Worm (Caenorhabditis elegans) whole organism, L4 larva: ENCODE results near the gene Y55F3AM.9.

Experiments
- F10B5.3 ChIP-seq: sonication (generic microtip); optimal IDR thresholded peaks from 2 replicates; lab custom pipeline; 2016; ENCODE audit warnings: mild to moderate bottlenecking, missing genetic modification characterization, missing compliant biosample characterization
- F37D6.2 ChIP-seq: sonication (generic microtip); optimal IDR thresholded peaks from 2 replicates; lab custom pipeline; 2016; ENCODE audit warnings: mild to moderate bottlenecking, missing genetic modification characterization, missing compliant biosample characterization
- F49E8.2 ChIP-seq: sonication (generic microtip); optimal IDR thresholded peaks from 2 replicates; lab custom pipeline; 2016; ENCODE audit warnings: missing compliant biosample characterization, mild to moderate bottlenecking, missing genetic modification characterization, borderline replicate concordance
- R02D3.7 ChIP-seq: fragments of 150-350 bp; sonication (generic microtip); optimal IDR thresholded peaks from 3 replicates; lab custom pipeline; 2014; ENCODE audit warnings: missing biosample characterization, missing genetic modification characterization
- T26A8.4 ChIP-seq: fragments of 200-800 bp; sonication (Bioruptor generic); IDR thresholded peaks from 2 replicates; pipeline ENCODE4 v1.3.6; 2022; ENCODE audit warnings: missing genetic modification characterization, missing compliant biosample characterization
- Y105C5A.15 ChIP-seq: fragments of 200-800 bp; sonication (Bioruptor generic); IDR thresholded peaks from 2 replicates; pipeline ENCODE4 v1.3.6; 2022; ENCODE audit warnings: missing genetic modification characterization, missing compliant biosample characterization
- Y5F2A.4 ChIP-seq: fragments of 200-800 bp; sonication (Bioruptor generic); optimal IDR thresholded peaks from 2 replicates; lab custom pipeline; 2018; ENCODE audit warnings: mild to moderate bottlenecking, missing genetic modification characterization, missing compliant biosample characterization
- aly-2 ChIP-seq: sonication (generic microtip); optimal IDR thresholded peaks from 2 replicates; lab custom pipeline; 2018; ENCODE audit warnings: missing biosample characterization, missing genetic modification characterization
- ceh-20 ChIP-seq: fragments of 200-800 bp; sonication (Bioruptor generic); IDR thresholded peaks from 2 replicates; pipeline ENCODE4 v1.3.6; 2022; ENCODE audit warnings: missing genetic modification reagents, missing genetic modification characterization, missing compliant biosample characterization
- ceh-32 ChIP-seq: sonication (generic microtip); optimal IDR thresholded peaks from 2 replicates; lab custom pipeline; 2016; ENCODE audit warnings: mild to moderate bottlenecking, missing genetic modification characterization, missing compliant biosample characterization; ENCODE audit not compliant: poor library complexity
- ceh-44 ChIP-seq: fragments of 200-800 bp; sonication (Bioruptor generic); IDR thresholded peaks from 2 replicates; pipeline ENCODE4 v1.3.6; 2022; ENCODE audit warnings: missing genetic modification reagents, missing genetic modification characterization, missing compliant biosample characterization
- ceh-82 ChIP-seq: sonication (generic microtip); optimal IDR thresholded peaks from 2 replicates; lab custom pipeline; 2017; ENCODE audit warnings: missing biosample characterization, missing genetic modification characterization
- cey-2 ChIP-seq: sonication (generic microtip); optimal IDR thresholded peaks from 3 replicates; lab custom pipeline; 2017; ENCODE audit warnings: missing genetic modification characterization, mild to moderate bottlenecking, missing compliant biosample characterization, antibody characterized with exemption, borderline replicate concordance; ENCODE audit not compliant: insufficient read depth
- daf-12 ChIP-seq: fragments of 150-350 bp; optimal IDR thresholded peaks from 2 replicates; lab custom pipeline; 2014; ENCODE audit warnings: missing biosample characterization, missing genetic modification reagents, missing genetic modification characterization
- daf-16 ChIP-seq, 3 experiments: sonication (generic microtip); optimal IDR thresholded peaks; 2 replicates each; lab custom pipeline; 2016 to 2017; ENCODE audit warnings: missing genetic modification characterization in 3 of 3, missing genetic modification reagents in 3 of 3, mild to moderate bottlenecking in 2 of 3, missing compliant biosample characterization in 2 of 3, missing biosample characterization in 1 of 3, moderate library complexity in 1 of 3
- dmd-6 ChIP-seq: fragments of 200-800 bp; sonication (Bioruptor generic); IDR thresholded peaks from 2 replicates; pipeline ENCODE4 v1.3.6; 2022; ENCODE audit warnings: missing genetic modification reagents, missing genetic modification characterization, missing compliant biosample characterization
- dmd-9 ChIP-seq: fragments of 200-800 bp; sonication (Bioruptor generic); IDR thresholded peaks from 2 replicates; pipeline ENCODE4 v1.3.6; 2022; ENCODE audit warnings: missing genetic modification reagents, missing genetic modification characterization, missing compliant biosample characterization
- dpl-1 ChIP-seq: fragments of 150-350 bp; optimal IDR thresholded peaks from 2 replicates; lab custom pipeline; 2014; ENCODE audit warnings: missing biosample characterization, missing genetic modification reagents, missing genetic modification characterization
- dve-1 ChIP-seq: sonication (generic microtip); optimal IDR thresholded peaks from 2 replicates; lab custom pipeline; 2017; ENCODE audit warnings: antibody characterized with exemption, mild to moderate bottlenecking, missing genetic modification characterization, missing compliant biosample characterization; ENCODE audit not compliant: insufficient read depth
- egl-43 ChIP-seq: fragments of 200-800 bp; sonication (Bioruptor generic); IDR thresholded peaks from 2 replicates; pipeline ENCODE4 v1.3.6; 2022; ENCODE audit warnings: missing genetic modification reagents, missing genetic modification characterization, missing compliant biosample characterization
- hif-1 ChIP-seq, 2 experiments: sonication (generic microtip); optimal IDR thresholded peaks; 2 replicates each; lab custom pipeline; 2016 to 2017; ENCODE audit warnings: missing compliant biosample characterization in 2 of 2, missing genetic modification characterization in 2 of 2, missing genetic modification reagents in 2 of 2, missing genotype in 2 of 2, mild to moderate bottlenecking in 1 of 2
- hlh-11 ChIP-seq: fragments of 200-800 bp; sonication (Bioruptor generic); optimal IDR thresholded peaks from 2 replicates; lab custom pipeline; 2018; ENCODE audit warnings: mild to moderate bottlenecking, missing genetic modification characterization, missing compliant biosample characterization
- lin-1 ChIP-seq: fragments of 200-800 bp; sonication (Bioruptor generic); IDR thresholded peaks from 2 replicates; pipeline ENCODE4 v1.3.6; 2022; ENCODE audit warnings: missing genetic modification reagents, missing genetic modification characterization, missing compliant biosample characterization
- lin-13 ChIP-seq: fragments of 150-350 bp; optimal IDR thresholded peaks from 2 replicates; lab custom pipeline; 2014; ENCODE audit warnings: missing biosample characterization, missing genetic modification reagents, missing genetic modification characterization
- lin-29 ChIP-seq: fragments of 200-800 bp; sonication (Bioruptor generic); IDR thresholded peaks from 2 replicates; pipeline ENCODE4 v1.3.6; 2022; ENCODE audit warnings: missing genetic modification reagents, missing genetic modification characterization, missing compliant biosample characterization
- lin-38 ChIP-seq: fragments of 200-800 bp; sonication (Bioruptor generic); IDR thresholded peaks from 2 replicates; pipeline ENCODE4 v1.3.6; 2022; ENCODE audit warnings: missing genetic modification reagents, missing genetic modification characterization, missing compliant biosample characterization
- lin-39 ChIP-seq: fragments of 150-350 bp; optimal IDR thresholded peaks from 2 replicates; lab custom pipeline; 2014; ENCODE audit warnings: missing biosample characterization, missing genetic modification reagents, missing genetic modification characterization
- lir-3 ChIP-seq: sonication (generic microtip); optimal IDR thresholded peaks from 2 replicates; lab custom pipeline; 2016; ENCODE audit warnings: mild to moderate bottlenecking, missing genetic modification characterization, missing compliant biosample characterization
- lsy-2 ChIP-seq, 2 experiments: fragments of 150-350 bp in 1 of 2; sonication (generic microtip) in 1 of 2; optimal IDR thresholded peaks; 2 replicates each; lab custom pipeline; 2014 to 2017; ENCODE audit warnings: missing biosample characterization in 2 of 2, missing genetic modification characterization in 2 of 2
- mes-2 ChIP-seq: sonication (generic microtip); optimal IDR thresholded peaks from 2 replicates; lab custom pipeline; 2016; ENCODE audit warnings: missing genotype, mild to moderate bottlenecking, missing genetic modification characterization, missing compliant biosample characterization; ENCODE audit not compliant: poor library complexity, severe bottlenecking
- mxl-3 ChIP-seq: fragments of 200-800 bp; sonication (Bioruptor generic); optimal IDR thresholded peaks from 2 replicates; lab custom pipeline; 2018; ENCODE audit warnings: mild to moderate bottlenecking, missing genetic modification characterization, missing compliant biosample characterization
- nhr-11 ChIP-seq: fragments of 150-350 bp; optimal IDR thresholded peaks from 2 replicates; lab custom pipeline; 2014; ENCODE audit warnings: missing biosample characterization, missing genetic modification characterization
- nhr-237 ChIP-seq: sonication (generic microtip); optimal IDR thresholded peaks from 2 replicates; lab custom pipeline; 2017; ENCODE audit warnings: missing biosample characterization, missing genetic modification characterization
- nhr-25 ChIP-seq: sonication (generic microtip); optimal IDR thresholded peaks from 2 replicates; lab custom pipeline; 2017; ENCODE audit warnings: missing genetic modification characterization, mild to moderate bottlenecking, missing compliant biosample characterization, antibody characterized with exemption, moderate library complexity, borderline replicate concordance; ENCODE audit not compliant: insufficient read depth
- nhr-42 ChIP-seq: fragments of 200-800 bp; sonication (Bioruptor generic); IDR thresholded peaks from 2 replicates; pipeline ENCODE4 v1.3.6; 2022; ENCODE audit warnings: missing genetic modification characterization, missing compliant biosample characterization
- nhr-76 ChIP-seq: fragments of 150-350 bp; optimal IDR thresholded peaks from 2 replicates; lab custom pipeline; 2014; ENCODE audit warnings: missing biosample characterization, missing genetic modification characterization
- pha-4 ChIP-seq, 2 experiments: fragments of 150-350 bp in 1 of 2; fragments of 200-800 bp in 1 of 2; sonication (Bioruptor generic) in 1 of 2; IDR thresholded peaks in 1 of 2; optimal IDR thresholded peaks in 1 of 2; 2 replicates each; pipeline versions ENCODE4 v1.3.6 to Lab custom; 2014 to 2022; ENCODE audit warnings: missing genetic modification characterization in 2 of 2, missing genetic modification reagents in 2 of 2, missing biosample characterization in 1 of 2, missing compliant biosample characterization in 1 of 2
- php-3 ChIP-seq: fragments of 200-800 bp; sonication (Bioruptor generic); IDR thresholded peaks from 2 replicates; pipeline ENCODE4 v1.3.6; 2022; ENCODE audit warnings: missing genetic modification reagents, missing genetic modification characterization, missing compliant biosample characterization
- set-16 ChIP-seq: fragments of 200-800 bp; sonication (Bioruptor generic); IDR thresholded peaks from 2 replicates; pipeline ENCODE4 v1.3.6; 2022; ENCODE audit warnings: missing genetic modification reagents, missing genetic modification characterization, missing compliant biosample characterization
- spr-1 ChIP-seq: sonication (generic microtip); optimal IDR thresholded peaks from 2 replicates; lab custom pipeline; 2016; ENCODE audit warnings: mild to moderate bottlenecking, missing genetic modification characterization, missing compliant biosample characterization
- spr-3 ChIP-seq: fragments of 200-800 bp; sonication (Bioruptor generic); optimal IDR thresholded peaks from 2 replicates; lab custom pipeline; 2018; ENCODE audit warnings: mild to moderate bottlenecking, missing genetic modification characterization, missing compliant biosample characterization
- tra-1 ChIP-seq: fragments of 200-800 bp; sonication (Bioruptor generic); IDR thresholded peaks from 2 replicates; pipeline ENCODE4 v1.3.6; 2022; ENCODE audit warnings: missing genetic modification reagents, missing genetic modification characterization, missing compliant biosample characterization
- unc-130 ChIP-seq: sonication (generic microtip); optimal IDR thresholded peaks from 2 replicates; lab custom pipeline; 2016; ENCODE audit warnings: missing genetic modification reagents, missing genetic modification characterization, missing compliant biosample characterization
- unc-39 ChIP-seq: sonication (generic microtip); optimal IDR thresholded peaks from 2 replicates; lab custom pipeline; 2017; ENCODE audit warnings: missing biosample characterization, missing genetic modification characterization
- unc-62 ChIP-seq, 3 experiments: fragments of 150-350 bp in 1 of 3; sonication (generic microtip); optimal IDR thresholded peaks in 2 of 3; peaks in 1 of 3; 1 replicate in 1 of 3; 2 replicates in 2 of 3; lab custom pipeline; 2014 to 2017; ENCODE audit warnings: missing biosample characterization in 3 of 3, missing genetic modification characterization in 3 of 3, missing genetic modification reagents in 3 of 3, missing genotype in 1 of 3
- vab-7 ChIP-seq: fragments of 200-800 bp; sonication (Bioruptor generic); IDR thresholded peaks from 2 replicates; pipeline ENCODE4 v1.3.6; 2022; ENCODE audit warnings: missing genetic modification reagents, missing genetic modification characterization, missing compliant biosample characterization
- zfp-2 ChIP-seq: sonication (generic microtip); optimal IDR thresholded peaks from 2 replicates; lab custom pipeline; 2016; ENCODE audit warnings: mild to moderate bottlenecking, missing genetic modification characterization, missing compliant biosample characterization
- zip-11 ChIP-seq: fragments of 200-800 bp; sonication (Bioruptor generic); IDR thresholded peaks from 2 replicates; pipeline ENCODE4 v1.3.6; 2022; ENCODE audit warnings: missing genetic modification characterization, missing compliant biosample characterization

Y55F3AM.9 gene

ce11 chrIV:1035108-1035507 is 25.6 kb upstream of the Y55F3AM.9 start:
- TF ChIP-seq lin-38 (GFP tag; lab: Robert Waterston, UW), result no peak
- TF ChIP-seq F49E8.2 (tag; lab: Kevin White, UChicago), result no peak
- no peak for TF ChIP-seq dmd-9 (GFP tag; lab: Robert Waterston, UW)
- TF ChIP-seq dmd-6, result peak; percentile 73
- no peak for TF ChIP-seq F37D6.2 (tag; lab: Kevin White, UChicago)
- no peak for TF ChIP-seq zfp-2
- no peak for TF ChIP-seq zip-11 (GFP tag; lab: Robert Waterston, UW)
- no peak for TF ChIP-seq nhr-76 (tag; lab: Kevin White, UChicago)
- no peak for TF ChIP-seq nhr-42 (GFP tag; lab: Robert Waterston, UW)
- no peak for TF ChIP-seq ceh-44
- TF ChIP-seq daf-12 (tag; lab: Kevin White, UChicago), result no peak
- no peak for TF ChIP-seq php-3 (GFP tag; lab: Robert Waterston, UW)
- TF ChIP-seq nhr-11 (tag; lab: Kevin White, UChicago), result no peak
- TF ChIP-seq tra-1 (GFP tag; lab: Robert Waterston, UW), result 0 out of 2 replicates have a peak, but pooled peaks have one; percentile 16
- TF ChIP-seq hif-1 (tag; optimal IDR thresholded peaks at IDR 0.05; lab: Kevin White, UChicago), result no peak
- no peak for TF ChIP-seq unc-39 (tag; lab: Kevin White, UChicago)
- TF ChIP-seq lin-29, result no peak
- TF ChIP-seq unc-62 (GFP tag; optimal IDR thresholded peaks at IDR 0.05 in 1 of 2; lab: Kevin White, UChicago), result peak in 1 of 2 experiments; percentile 13
- TF ChIP-seq unc-62 (tag; optimal IDR thresholded peaks at IDR 0.05; lab: Kevin White, UChicago), result no peak
- TF ChIP-seq ceh-20, result no peak
- TF ChIP-seq Y105C5A.15 (GFP tag; lab: Robert Waterston, UW), result no peak
- TF ChIP-seq nhr-237, result no peak
- TF ChIP-seq spr-1 (tag; lab: Kevin White, UChicago), result no peak
- TF ChIP-seq mxl-3 (GFP tag; lab: Kevin White, UChicago), result peak; percentile 65
- no peak for TF ChIP-seq lin-39
- TF ChIP-seq ceh-32 (tag; lab: Kevin White, UChicago), result no peak
- no peak for TF ChIP-seq lir-3 (tag; lab: Kevin White, UChicago)
- TF ChIP-seq cey-2 (tag; lab: Kevin White, UChicago), result no peak
- 0 out of 2 replicates have a peak, but pooled peaks have one; percentile 50 for TF ChIP-seq lin-1 (GFP tag; lab: Robert Waterston, UW)
- TF ChIP-seq spr-3 (GFP tag; lab: Kevin White, UChicago), result no peak
- TF ChIP-seq hlh-11 (tag; lab: Kevin White, UChicago), result peak; percentile 88
- no peak for TF ChIP-seq unc-130 (GFP tag; lab: Kevin White, UChicago)
- TF ChIP-seq set-16 (GFP tag; lab: Robert Waterston, UW), result no peak
- no peak for TF ChIP-seq dpl-1 (GFP tag; lab: Kevin White, UChicago)
- TF ChIP-seq F10B5.3 (tag; lab: Kevin White, UChicago), result no peak
- TF ChIP-seq lsy-2 (tag; optimal IDR thresholded peaks at IDR 0.05; lab: Kevin White, UChicago), result peak in 1 of 2 experiments; percentile 10
- TF ChIP-seq mes-2 (tag; lab: Kevin White, UChicago), result peak; percentile 38
- no peak for TF ChIP-seq R02D3.7 (tag; lab: Kevin White, UChicago)
- 0 out of 2 replicates have a peak, but pooled peaks have one; percentile 22 for TF ChIP-seq pha-4 (GFP tag; IDR thresholded peaks at IDR 0.05; lab: Robert Waterston, UW)
- TF ChIP-seq pha-4 (tag; optimal IDR thresholded peaks at IDR 0.05; lab: Kevin White, UChicago), result no peak
- no peak for TF ChIP-seq lin-13
- TF ChIP-seq Y5F2A.4 (GFP tag; lab: Kevin White, UChicago), result no peak
- no peak for TF ChIP-seq daf-16 (GFP tag; optimal IDR thresholded peaks at IDR 0.05; lab: Kevin White, UChicago)
- TF ChIP-seq daf-16 (tag; optimal IDR thresholded peaks at IDR 0.05; lab: Kevin White, UChicago), result peak; percentile 50
- TF ChIP-seq egl-43 (GFP tag; lab: Robert Waterston, UW), result no peak
- peak; percentile 48 for TF ChIP-seq nhr-25 (tag; lab: Kevin White, UChicago)
- TF ChIP-seq vab-7 (GFP tag; lab: Robert Waterston, UW), result no peak
- TF ChIP-seq ceh-82 (tag; lab: Kevin White, UChicago), result no peak
- TF ChIP-seq T26A8.4 (GFP tag; lab: Robert Waterston, UW), result no peak
- TF ChIP-seq dve-1 (tag; lab: Kevin White, UChicago), result peak; percentile 48
- no peak for TF ChIP-seq aly-2 (tag; lab: Kevin White, UChicago)
